Fruit fly (Drosophila melanogaster): ENCODE results near the gene stai.

stai gene

DNA sequence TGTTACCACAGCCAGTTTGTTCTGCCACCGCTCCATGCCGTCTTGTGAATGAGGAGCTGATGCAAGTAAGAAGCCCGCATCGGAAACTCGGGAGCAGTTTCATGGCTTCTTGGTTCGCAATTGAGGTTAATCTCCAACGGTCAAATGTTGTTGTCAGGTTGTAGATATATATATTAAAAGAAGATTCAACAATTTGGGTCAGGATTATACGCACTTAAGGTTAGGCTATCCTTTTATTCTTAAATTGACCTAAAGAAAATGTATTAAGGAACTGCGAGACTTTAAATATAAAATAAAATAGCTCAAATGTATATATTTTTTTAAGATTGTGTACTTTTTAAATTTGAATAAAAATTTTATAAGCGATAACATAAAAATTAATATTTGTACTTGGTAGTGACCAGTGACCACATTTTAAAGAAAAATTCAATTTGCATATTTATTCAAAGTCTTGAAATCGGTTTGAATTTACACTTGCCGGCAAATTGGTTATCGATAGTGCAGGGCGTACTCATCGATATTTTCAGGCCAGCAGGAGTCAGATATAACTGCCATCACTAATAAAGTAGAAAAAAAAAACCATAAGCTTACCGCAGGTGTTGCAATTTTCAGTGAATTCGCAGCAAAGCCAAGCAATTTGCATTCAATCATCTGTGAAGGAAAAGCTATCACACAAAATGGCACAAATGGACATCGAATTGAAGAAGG, 31.5 kb upstream of the stai start, which contains the start of the genes CG9150 and Pfdn1 (continued):
- TF ChIP-seq CG1832 (GFP tag; optimal IDR thresholded peaks at IDR 0.05) (no peak), gsb (GFP tag; IDR thresholded peaks at IDR 0.05) (no peak), NK7.1 (GFP tag; optimal IDR thresholded peaks at IDR 0.05) (no peak), D19B (GFP tag; optimal IDR thresholded peaks at IDR 0.05) (no peak), Drgx (GFP tag; IDR thresholded peaks at IDR 0.05) (no peak), Antp (GFP tag; optimal IDR thresholded peaks at IDR 0.05) (no peak), abd-A (tag; optimal IDR thresholded peaks at IDR 0.05) (no peak), pzg (GFP tag; optimal IDR thresholded peaks at IDR 0.05) (peak; percentile 69), tap (tag; optimal IDR thresholded peaks at IDR 0.05) (no peak), pb (GFP tag; optimal IDR thresholded peaks at IDR 0.05) (no peak), Ptx1 (GFP tag; IDR thresholded peaks at IDR 0.05) (no peak), CG3407 (GFP tag; optimal IDR thresholded peaks at IDR 0.05) (no peak), CG10654 (GFP tag; optimal IDR thresholded peaks at IDR 0.05) (no peak), Awh (GFP tag; IDR thresholded peaks at IDR 0.05) (no peak), CG11504 (tag; optimal IDR thresholded peaks at IDR 0.05) (no peak), CG32532 (GFP tag; IDR thresholded peaks at IDR 0.05) (no peak), CG7987 (GFP tag; optimal IDR thresholded peaks at IDR 0.05) (no peak), Chrac-16 (GFP tag; optimal IDR thresholded peaks at IDR 0.05) (no peak), CG13287 (GFP tag; IDR thresholded peaks at IDR 0.05; ENCODE audit: partially characterized antibody) (peak; percentile 93), CG17385 (GFP tag; optimal IDR thresholded peaks at IDR 0.05) (no peak), CG18619 (GFP tag; optimal IDR thresholded peaks at IDR 0.05) (no peak), zfh1 (GFP tag; IDR thresholded peaks at IDR 0.05) (no peak), Hsf (GFP tag; optimal IDR thresholded peaks at IDR 0.05) (no peak), Sry-β (GFP tag; optimal IDR thresholded peaks at IDR 0.05) (no peak), ken (GFP tag; IDR thresholded peaks at IDR 0.05) (no peak), sc (optimal IDR thresholded peaks at IDR 0.05) (no peak), sc (GFP tag; optimal IDR thresholded peaks at IDR 0.05) (no peak), Lhr (GFP tag; optimal IDR thresholded peaks at IDR 0.05) (no peak), E2f2 (GFP tag; IDR thresholded peaks at IDR 0.05) (peak; percentile 95), CG10565 (GFP tag; optimal IDR thresholded peaks at IDR 0.05) (no peak), CG1792 (GFP tag; optimal IDR thresholded peaks at IDR 0.05) (no peak), CG2129 (GFP tag; IDR thresholded peaks at IDR 0.05; ENCODE audit: partially characterized antibody) (peak; percentile 80), Lim3 (GFP tag; IDR thresholded peaks at IDR 0.05) (no peak), CG34224 (GFP tag; IDR thresholded peaks at IDR 0.05; ENCODE audit: partially characterized antibody) (peak; percentile 96), CG31224 (GFP tag; IDR thresholded peaks at IDR 0.05) (no peak), repo (GFP tag; optimal IDR thresholded peaks at IDR 0.05) (no peak), CG7357 (GFP tag; IDR thresholded peaks at IDR 0.05) (no peak), CG17829 (tag; optimal IDR thresholded peaks at IDR 0.05) (no peak), unc-4 (GFP tag; IDR thresholded peaks at IDR 0.05; ENCODE audit: partially characterized antibody) (peak; percentile 90), ap (GFP tag; IDR thresholded peaks at IDR 0.05) (no peak), slbo (GFP tag; IDR thresholded peaks at IDR 0.05) (no peak), lilli (GFP tag; optimal IDR thresholded peaks at IDR 0.05) (no peak), Sox102F (GFP tag; optimal IDR thresholded peaks at IDR 0.05) (no peak), dati (GFP tag; IDR thresholded peaks at IDR 0.05) (no peak), CG31365 (tag; optimal IDR thresholded peaks at IDR 0.05) (no peak), cad (GFP tag; optimal IDR thresholded peaks at IDR 0.05) (no peak), CG4424 (GFP tag; optimal IDR thresholded peaks at IDR 0.05) (no peak), gro (GFP tag; optimal IDR thresholded peaks at IDR 0.05) (peak; percentile 68), CG7928 (GFP tag; optimal IDR thresholded peaks at IDR 0.05) (no peak), Doc3 (GFP tag; IDR thresholded peaks at IDR 0.05; ENCODE audit: partially characterized antibody) (peak; percentile 85), CG8089 (GFP tag; optimal IDR thresholded peaks at IDR 0.05) (no peak)

All from whole organism, embryonic.